Worm (Caenorhabditis elegans): ENCODE data around the gene lsm-7.

- TF ChIP-seq efl-1 (optimal IDR thresholded peaks at IDR 0.05) (no peak), efl-1 (GFP tag; optimal IDR thresholded peaks at IDR 0.05 in 1 of 2) (peak in 1 of 2 experiments; percentile 31), fkh-4 (tag; optimal IDR thresholded peaks at IDR 0.05; ENCODE audit: borderline replicate concordance) (no peak), nhr-76 (tag; optimal IDR thresholded peaks at IDR 0.05) (no peak), hlh-4 (tag; optimal IDR thresholded peaks at IDR 0.05) (no peak), blmp-1 (tag; optimal IDR thresholded peaks at IDR 0.05) (no peak), lin-35 (GFP tag; optimal IDR thresholded peaks at IDR 0.05) (no peak), zag-1 (tag; optimal IDR thresholded peaks at IDR 0.05) (no peak), ama-1 (optimal IDR thresholded peaks at IDR 0.05) (no peak), tlp-1 (tag; optimal IDR thresholded peaks at IDR 0.05) (no peak), C04F5.9 (tag; optimal IDR thresholded peaks at IDR 0.05) (no peak), lin-13 (GFP tag; optimal IDR thresholded peaks at IDR 0.05) (no peak), ceh-63 (GFP tag; optimal IDR thresholded peaks at IDR 0.05) (no peak), elt-2 (tag; optimal IDR thresholded peaks at IDR 0.05) (no peak), elt-3 (tag; optimal IDR thresholded peaks at IDR 0.05) (no peak)
Measured at ce11 chrIV:10979689-10980088, 46.4 kb downstream of the lsm-7 start.
